Worm (Caenorhabditis elegans) whole organism, L1 larva: ENCODE data around the gene clec-84.

Experiments used
- C16A3.4 ChIP-seq: fragments of 150-350 bp; optimal IDR thresholded peaks from 2 replicates; lab custom pipeline; 2014; ENCODE audit warnings: missing biosample characterization, missing genetic modification characterization
- ceh-88 ChIP-seq: fragments of 200-800 bp; sonication (Bioruptor generic); IDR thresholded peaks from 2 replicates; pipeline ENCODE4 v1.3.6; 2022; ENCODE audit warnings: missing genetic modification characterization, missing compliant biosample characterization
- ceh-90 ChIP-seq: sonication (generic microtip); optimal IDR thresholded peaks from 2 replicates; lab custom pipeline; 2016; ENCODE audit warnings: missing genetic modification characterization, missing compliant biosample characterization
- dpl-1 ChIP-seq, 3 experiments: fragments of 150-350 bp in 2 of 3; sonication (generic microtip) in 1 of 3; optimal IDR thresholded peaks; 2 replicates each; lab custom pipeline; 2014 to 2017; ENCODE audit warnings: missing biosample characterization in 3 of 3, missing genetic modification characterization in 3 of 3, missing genetic modification reagents in 3 of 3
- dsc-1 ChIP-seq: sonication (generic microtip); optimal IDR thresholded peaks from 2 replicates; lab custom pipeline; 2016; ENCODE audit warnings: mild to moderate bottlenecking, missing genetic modification characterization, missing compliant biosample characterization
- elt-2 ChIP-seq: sonication (generic microtip); optimal IDR thresholded peaks from 2 replicates; lab custom pipeline; 2016; ENCODE audit warnings: missing genetic modification characterization, mild to moderate bottlenecking, inconsistent platforms, missing compliant biosample characterization, missing genetic modification reagents
- fkh-10 ChIP-seq: sonication (generic microtip); optimal IDR thresholded peaks from 2 replicates; lab custom pipeline; 2017; ENCODE audit warnings: missing biosample characterization, missing genetic modification reagents, missing genetic modification characterization
- irx-1 ChIP-seq: sonication (generic microtip); optimal IDR thresholded peaks from 2 replicates; lab custom pipeline; 2016; ENCODE audit warnings: missing genetic modification characterization, missing compliant biosample characterization
- lin-14 ChIP-seq: fragments of 200-800 bp; sonication (Bioruptor generic); optimal IDR thresholded peaks from 2 replicates; lab custom pipeline; 2018; ENCODE audit warnings: mild to moderate bottlenecking, missing genetic modification characterization, moderate library complexity, missing compliant biosample characterization
- lin-35 ChIP-seq, 2 experiments: fragments of 150-350 bp; optimal IDR thresholded peaks; 2 replicates each; lab custom pipeline; 2014; ENCODE audit warnings: missing biosample characterization in 2 of 2, missing genetic modification characterization in 2 of 2, missing genetic modification reagents in 2 of 2
- lir-3 ChIP-seq: sonication (generic microtip); optimal IDR thresholded peaks from 2 replicates; lab custom pipeline; 2016; ENCODE audit warnings: mild to moderate bottlenecking, missing genetic modification characterization, moderate library complexity, missing compliant biosample characterization; ENCODE audit not compliant: poor library complexity
- mef-2 ChIP-seq: fragments of 150-350 bp; optimal IDR thresholded peaks from 2 replicates; lab custom pipeline; 2014; ENCODE audit warnings: missing biosample characterization, missing genetic modification characterization
- nhr-19 ChIP-seq: fragments of 200-800 bp; sonication (Bioruptor generic); conservative IDR thresholded peaks from 2 replicates; pipeline ENCODE4 v1.3.6; 2022; ENCODE audit warnings: missing genetic modification characterization, missing compliant biosample characterization
- nhr-71 ChIP-seq: sonication (generic microtip); optimal IDR thresholded peaks from 2 replicates; lab custom pipeline; 2016; ENCODE audit warnings: mild to moderate bottlenecking, missing genetic modification characterization, moderate library complexity, missing compliant biosample characterization
- nhr-84 ChIP-seq: sonication (generic microtip); optimal IDR thresholded peaks from 2 replicates; lab custom pipeline; 2017; ENCODE audit warnings: missing biosample characterization, missing genetic modification characterization
- rnt-1 ChIP-seq: sonication (generic microtip); optimal IDR thresholded peaks from 2 replicates; lab custom pipeline; 2016; ENCODE audit warnings: mild to moderate bottlenecking, missing genetic modification characterization, moderate library complexity, missing compliant biosample characterization
- snpc-4 ChIP-seq: fragments of 150-350 bp; optimal IDR thresholded peaks from 2 replicates; lab custom pipeline; 2014; ENCODE audit warnings: missing biosample characterization, missing genetic modification characterization
- sptf-1 ChIP-seq: fragments of 150-350 bp; optimal IDR thresholded peaks from 2 replicates; lab custom pipeline; 2014; ENCODE audit warnings: missing biosample characterization, missing genetic modification characterization
- tbx-2 ChIP-seq: sonication (generic microtip); optimal IDR thresholded peaks from 2 replicates; lab custom pipeline; 2016; ENCODE audit warnings: missing genetic modification characterization, missing compliant biosample characterization
- tlp-1 ChIP-seq: fragments of 150-350 bp; optimal IDR thresholded peaks from 2 replicates; lab custom pipeline; 2014; ENCODE audit warnings: missing biosample characterization, missing genetic modification characterization
- unc-130 ChIP-seq: fragments of 150-350 bp; optimal IDR thresholded peaks from 2 replicates; lab custom pipeline; 2017; ENCODE audit warnings: missing biosample characterization, missing genetic modification characterization, inconsistent platforms
- unc-30 ChIP-seq: sonication (generic microtip); optimal IDR thresholded peaks from 2 replicates; lab custom pipeline; 2017; ENCODE audit warnings: missing biosample characterization, missing genetic modification characterization
- unc-62 ChIP-seq: fragments of 150-350 bp; optimal IDR thresholded peaks from 2 replicates; lab custom pipeline; 2014; ENCODE audit warnings: missing biosample characterization, missing genetic modification reagents, missing genetic modification characterization
- unc-86 ChIP-seq: sonication (generic microtip); optimal IDR thresholded peaks from 2 replicates; lab custom pipeline; 2016; ENCODE audit warnings: missing genetic modification characterization, missing compliant biosample characterization
- xbp-1 ChIP-seq: sonication (generic microtip); optimal IDR thresholded peaks from 2 replicates; lab custom pipeline; 2016; ENCODE audit warnings: missing genetic modification characterization, missing compliant biosample characterization
- zag-1 ChIP-seq: fragments of 150-350 bp; optimal IDR thresholded peaks from 2 replicates; lab custom pipeline; 2014; ENCODE audit warnings: missing biosample characterization, missing genetic modification characterization
- ztf-11 ChIP-seq, 2 experiments: sonication (generic microtip); optimal IDR thresholded peaks; 2 replicates each; lab custom pipeline; 2016 to 2017; ENCODE audit warnings: missing genetic modification characterization in 2 of 2, missing biosample characterization in 1 of 2, missing compliant biosample characterization in 1 of 2
- ztf-4 ChIP-seq: fragments of 150-350 bp; optimal IDR thresholded peaks from 2 replicates; lab custom pipeline; 2014; ENCODE audit warnings: missing biosample characterization, missing genetic modification characterization

The clec-84 gene

DNA sequence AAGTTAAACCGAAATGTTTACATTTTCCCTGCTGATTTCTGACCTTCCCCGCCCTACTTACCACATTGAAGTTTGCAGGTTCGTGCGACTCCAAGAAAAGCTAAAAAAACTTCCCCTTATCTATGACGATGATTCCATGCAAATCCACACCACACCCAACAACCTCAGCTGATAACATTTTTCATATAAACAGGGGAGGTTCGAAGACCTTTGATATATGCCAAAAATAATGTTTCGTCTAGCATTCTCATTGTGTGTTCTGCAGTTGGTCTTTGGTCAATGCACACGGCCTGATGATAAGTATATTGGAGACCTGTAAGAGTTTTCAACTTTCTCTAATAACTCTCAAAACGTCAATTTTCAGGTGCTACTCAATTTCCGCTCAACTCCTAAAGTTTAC, 11.9 kb downstream of the clec-84 start (continued):
- TF ChIP-seq nhr-19 (GFP tag; lab: Robert Waterston, UW) = no peak

DNA sequence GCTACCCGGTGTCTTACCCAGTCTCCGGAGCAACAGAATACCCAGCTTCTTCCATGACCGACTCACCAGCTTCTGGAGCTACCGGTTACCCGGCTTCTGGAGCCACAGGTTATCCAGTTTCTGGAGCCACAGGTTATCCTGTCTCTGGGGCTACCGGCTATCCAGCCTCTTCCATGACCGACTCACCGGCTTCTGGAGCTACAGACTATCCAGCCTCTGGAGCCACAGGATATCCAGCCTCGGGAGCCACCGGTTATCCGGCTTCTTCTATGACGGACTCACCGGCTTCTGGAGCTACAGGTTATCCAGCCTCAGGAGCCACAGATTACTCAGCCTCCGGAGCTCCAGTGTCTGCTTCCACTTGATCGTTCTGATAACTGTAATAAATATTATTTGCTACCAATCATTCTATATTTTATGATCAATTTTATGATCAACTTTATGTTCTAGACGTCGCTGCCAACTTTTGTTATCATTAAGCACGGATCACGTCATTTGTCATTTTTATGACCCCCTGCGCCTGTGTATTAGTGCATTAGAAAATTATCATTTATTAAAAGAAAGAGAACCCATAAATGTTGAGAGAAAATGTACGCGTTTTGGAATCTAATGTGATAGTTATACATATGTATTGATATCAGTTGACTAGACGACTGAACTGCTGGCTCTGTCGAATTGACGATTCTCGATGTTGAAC, 12.9 kb downstream of the clec-84 start:
- peak in 1 of 2 experiments; percentile 18 for TF ChIP-seq lin-35 (GFP tag; optimal IDR thresholded peaks at IDR 0.05; lab: Kevin White, UChicago)
- no peak for TF ChIP-seq C16A3.4 (tag; lab: Kevin White, UChicago)
- peak; percentile 78 for TF ChIP-seq elt-2

DNA sequence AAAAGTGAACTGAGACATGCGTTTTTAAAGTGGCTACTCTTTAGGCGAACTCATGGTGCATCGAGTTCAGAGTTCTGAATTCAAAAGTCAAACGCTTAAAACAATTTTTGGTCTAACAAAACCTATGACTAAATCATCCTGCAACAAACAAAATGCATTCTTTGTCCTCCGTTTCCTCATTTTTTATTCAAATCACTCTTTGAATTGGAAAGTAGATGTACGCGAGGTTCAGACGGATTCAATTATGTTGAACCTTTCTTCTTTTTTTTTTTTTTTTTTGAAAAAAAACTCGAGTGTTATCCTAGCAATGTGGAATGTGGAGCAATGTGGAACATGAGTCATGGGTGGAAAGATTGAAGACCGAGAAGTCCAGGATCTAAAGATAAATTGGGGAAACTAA, 16.5 kb downstream of the clec-84 start:
- TF ChIP-seq unc-86 (tag; lab: Kevin White, UChicago) (peak; percentile 35), lin-14 (GFP tag; lab: Kevin White, UChicago) (peak; percentile 37), zag-1 (no peak), snpc-4 (tag; lab: Kevin White, UChicago) (no peak), fkh-10 (peak; percentile 33), tlp-1 (tag; lab: Kevin White, UChicago) (no peak)

ce11 chrIV:2864743-2865142, 22.5 kb downstream of the clec-84 start, which contains the start of gene Y54G2A.16:
Gene Y54G2A.16, minus strand, starts transcription at chrIV:2864843.
- no peak for TF ChIP-seq dsc-1 (tag; lab: Kevin White, UChicago)
- no peak for TF ChIP-seq dpl-1 (GFP tag; optimal IDR thresholded peaks at IDR 0.05; lab: Kevin White, UChicago)
- no peak for TF ChIP-seq unc-30 (tag; lab: Kevin White, UChicago)
- no peak for TF ChIP-seq ceh-88 (GFP tag; lab: Robert Waterston, UW)
- TF ChIP-seq lir-3 (tag; lab: Kevin White, UChicago) = no peak
- TF ChIP-seq sptf-1 (tag; lab: Kevin White, UChicago) = no peak
- TF ChIP-seq ztf-11 (tag; optimal IDR thresholded peaks at IDR 0.05; lab: Kevin White, UChicago) = no peak
- TF ChIP-seq tbx-2 (tag; lab: Kevin White, UChicago) = no peak
- no peak for TF ChIP-seq ceh-90
- no peak for TF ChIP-seq xbp-1 (tag; lab: Kevin White, UChicago)

- no peak for TF ChIP-seq ztf-4 (tag; lab: Kevin White, UChicago)
- no peak for TF ChIP-seq irx-1 (tag; lab: Kevin White, UChicago)
- peak; percentile 54 for TF ChIP-seq rnt-1 (tag; lab: Kevin White, UChicago)
- TF ChIP-seq unc-130 (tag; lab: Kevin White, UChicago) = peak; percentile 5
- no peak for TF ChIP-seq unc-86 (tag; lab: Kevin White, UChicago)
- peak; percentile 38 for TF ChIP-seq dsc-1 (tag; lab: Kevin White, UChicago)
- TF ChIP-seq nhr-19 (GFP tag; lab: Robert Waterston, UW) = no peak; the same call in 1 of the 2 replicates
These were observed 43.0 kb downstream of the clec-84 start for ce11 chrIV:2885260-2885659.

DNA sequence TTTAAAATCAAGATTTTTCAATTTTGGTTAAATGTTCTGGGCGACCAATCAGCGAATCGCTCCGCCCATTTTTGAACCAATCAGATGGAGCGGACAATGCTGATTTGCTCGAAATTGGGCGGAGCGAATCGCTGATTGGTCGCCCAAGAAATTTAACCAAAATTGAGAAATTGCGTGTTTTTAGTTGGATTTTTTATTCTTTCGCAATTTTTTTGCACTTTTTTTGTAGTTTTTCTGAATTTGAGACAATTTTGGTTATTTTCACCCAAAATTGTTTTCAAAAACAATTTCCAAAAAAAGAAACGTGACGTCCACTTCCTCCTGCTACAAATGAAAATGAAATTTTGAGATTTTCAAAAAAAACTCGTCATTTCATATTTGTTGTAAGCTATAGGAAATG, 44.4 kb downstream of the clec-84 start, which contains the start of gene dml-1:
Gene dml-1, plus strand, starts transcription at position 301 of the 400 bp plus-strand sequence.
- no peak for TF ChIP-seq irx-1 (tag; lab: Kevin White, UChicago)
- TF ChIP-seq ceh-90 = no peak
- no peak for TF ChIP-seq nhr-71 (tag; lab: Kevin White, UChicago)
- TF ChIP-seq, all 84 proteins: peak for 0

DNA sequence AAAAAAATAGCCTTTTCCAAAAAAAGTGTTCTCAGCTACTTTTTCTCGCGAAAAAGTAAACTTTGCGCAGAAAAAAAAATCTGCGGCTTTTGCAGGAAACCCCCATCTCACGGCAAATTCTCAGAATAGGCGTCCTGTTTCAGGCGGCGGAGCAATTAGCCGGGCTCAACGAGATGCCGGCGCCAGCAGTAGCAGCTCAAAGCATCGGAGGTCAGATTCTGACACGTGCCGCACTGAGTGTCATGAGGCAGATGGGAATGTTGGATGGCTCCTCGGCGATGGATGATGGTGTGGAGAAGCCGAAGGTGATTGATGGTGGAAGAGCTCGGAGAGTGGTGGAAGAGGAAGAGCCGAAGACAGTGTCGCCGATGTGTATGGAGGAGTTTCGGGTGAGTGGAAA, 45.0 kb downstream of the clec-84 start:
- no peak for TF ChIP-seq nhr-19 (GFP tag; lab: Robert Waterston, UW)
- no peak for TF ChIP-seq nhr-84 (tag; lab: Kevin White, UChicago)
- no peak for TF ChIP-seq unc-62
- no peak for TF ChIP-seq mef-2 (tag; lab: Kevin White, UChicago)
- TF ChIP-seq unc-86 (tag; lab: Kevin White, UChicago) = peak; percentile 10
